Worm (Caenorhabditis elegans) whole organism, L1 larva: ENCODE data around the gene sri-33.
"Not testable (repeated sequence)": the region's sequence is repeated elsewhere in the genome, so short reads cannot be mapped to it uniquely, and the experiment has no call there.

Experiments
- C04F5.9 ChIP-seq: sonication (generic microtip); optimal IDR thresholded peaks from 2 replicates; lab custom pipeline; 2016; ENCODE audit warnings: missing genetic modification characterization, missing compliant biosample characterization
- Y116A8C.19 ChIP-seq: sonication (generic microtip); optimal IDR thresholded peaks from 2 replicates; lab custom pipeline; 2016; ENCODE audit warnings: missing compliant biosample characterization, missing genetic modification characterization, borderline replicate concordance
- blmp-1 ChIP-seq: fragments of 150-350 bp; optimal IDR thresholded peaks from 2 replicates; lab custom pipeline; 2014; ENCODE audit warnings: missing biosample characterization, missing genetic modification characterization
- ceh-63 ChIP-seq: fragments of 200-800 bp; sonication (Bioruptor generic); optimal IDR thresholded peaks from 2 replicates; lab custom pipeline; 2018; ENCODE audit warnings: mild to moderate bottlenecking, missing genetic modification characterization, missing compliant biosample characterization
- ceh-82 ChIP-seq, 3 experiments: fragments of 150-350 bp in 1 of 3; sonication (generic microtip) in 2 of 3; optimal IDR thresholded peaks; 2 replicates each; lab custom pipeline; 2014 to 2017; ENCODE audit warnings: missing biosample characterization in 3 of 3, missing genetic modification characterization in 3 of 3
- ceh-88 ChIP-seq: fragments of 200-800 bp; sonication (Bioruptor generic); IDR thresholded peaks from 2 replicates; pipeline ENCODE4 v1.3.6; 2022; ENCODE audit warnings: missing genetic modification characterization, missing compliant biosample characterization
- dsc-1 ChIP-seq: sonication (generic microtip); optimal IDR thresholded peaks from 2 replicates; lab custom pipeline; 2016; ENCODE audit warnings: mild to moderate bottlenecking, missing genetic modification characterization, missing compliant biosample characterization
- ets-5 ChIP-seq: fragments of 200-800 bp; sonication (Bioruptor generic); IDR thresholded peaks from 2 replicates; pipeline ENCODE4 v1.3.6; 2022; ENCODE audit warnings: missing genetic modification characterization, missing compliant biosample characterization
- fkh-10 ChIP-seq: sonication (generic microtip); optimal IDR thresholded peaks from 2 replicates; lab custom pipeline; 2017; ENCODE audit warnings: missing biosample characterization, missing genetic modification reagents, missing genetic modification characterization
- fkh-4 ChIP-seq: sonication (generic microtip); optimal IDR thresholded peaks from 2 replicates; lab custom pipeline; 2016; ENCODE audit warnings: missing compliant biosample characterization, missing genetic modification characterization, borderline replicate concordance
- hlh-4 ChIP-seq: sonication (generic microtip); optimal IDR thresholded peaks from 2 replicates; lab custom pipeline; 2016; ENCODE audit warnings: mild to moderate bottlenecking, missing genetic modification characterization, missing compliant biosample characterization
- hpl-2 ChIP-seq: fragments of 150-350 bp; optimal IDR thresholded peaks from 2 replicates; lab custom pipeline; 2014; ENCODE audit warnings: missing biosample characterization, missing genetic modification reagents, missing genetic modification characterization
- irx-1 ChIP-seq: sonication (generic microtip); optimal IDR thresholded peaks from 2 replicates; lab custom pipeline; 2016; ENCODE audit warnings: missing genetic modification characterization, missing compliant biosample characterization
- jun-1 ChIP-seq: fragments of 150-350 bp; optimal IDR thresholded peaks from 2 replicates; lab custom pipeline; 2014; ENCODE audit warnings: missing biosample characterization, missing genetic modification reagents, missing genetic modification characterization
- lir-3 ChIP-seq: sonication (generic microtip); optimal IDR thresholded peaks from 2 replicates; lab custom pipeline; 2016; ENCODE audit warnings: mild to moderate bottlenecking, missing genetic modification characterization, moderate library complexity, missing compliant biosample characterization; ENCODE audit not compliant: poor library complexity
- mdl-1 ChIP-seq, 2 experiments: fragments of 150-350 bp; optimal IDR thresholded peaks; 2 replicates each; lab custom pipeline; 2014 to 2017; ENCODE audit warnings: missing biosample characterization in 2 of 2, missing genetic modification characterization in 2 of 2, inconsistent platforms in 1 of 2
- mep-1 ChIP-seq: fragments of 150-350 bp; optimal IDR thresholded peaks from 2 replicates; lab custom pipeline; 2014; ENCODE audit warnings: missing biosample characterization, missing genetic modification characterization
- nhr-12 ChIP-seq: sonication (generic microtip); optimal IDR thresholded peaks from 2 replicates; lab custom pipeline; 2017; ENCODE audit warnings: missing biosample characterization, missing genetic modification characterization
- nhr-19 ChIP-seq: fragments of 200-800 bp; sonication (Bioruptor generic); conservative IDR thresholded peaks from 2 replicates; pipeline ENCODE4 v1.3.6; 2022; ENCODE audit warnings: missing genetic modification characterization, missing compliant biosample characterization
- nhr-237 ChIP-seq: fragments of 150-350 bp; optimal IDR thresholded peaks from 2 replicates; lab custom pipeline; 2014; ENCODE audit warnings: missing biosample characterization, missing genetic modification characterization
- pag-3 ChIP-seq: sonication (generic microtip); optimal IDR thresholded peaks from 2 replicates; lab custom pipeline; 2017; ENCODE audit warnings: missing genetic modification characterization, mild to moderate bottlenecking, missing compliant biosample characterization, antibody characterized with exemption, borderline replicate concordance; ENCODE audit not compliant: insufficient read depth
- snpc-4 ChIP-seq: fragments of 150-350 bp; optimal IDR thresholded peaks from 2 replicates; lab custom pipeline; 2014; ENCODE audit warnings: missing biosample characterization, missing genetic modification characterization
- sox-4 ChIP-seq: sonication (generic microtip); optimal IDR thresholded peaks from 2 replicates; lab custom pipeline; 2016; ENCODE audit warnings: missing genetic modification characterization, missing compliant biosample characterization
- sptf-1 ChIP-seq: fragments of 150-350 bp; optimal IDR thresholded peaks from 2 replicates; lab custom pipeline; 2014; ENCODE audit warnings: missing biosample characterization, missing genetic modification characterization
- unc-130 ChIP-seq: fragments of 150-350 bp; optimal IDR thresholded peaks from 2 replicates; lab custom pipeline; 2017; ENCODE audit warnings: missing biosample characterization, missing genetic modification characterization, inconsistent platforms
- unc-98 ChIP-seq: fragments of 200-800 bp; sonication (Bioruptor generic); IDR thresholded peaks from 2 replicates; pipeline ENCODE4 v1.3.6; 2022; ENCODE audit warnings: missing genetic modification characterization, missing compliant biosample characterization
- zag-1 ChIP-seq: fragments of 150-350 bp; optimal IDR thresholded peaks from 2 replicates; lab custom pipeline; 2014; ENCODE audit warnings: missing biosample characterization, missing genetic modification characterization
- zip-4 ChIP-seq: fragments of 200-800 bp; sonication (Bioruptor generic); optimal IDR thresholded peaks from 2 replicates; lab custom pipeline; 2018; ENCODE audit warnings: mild to moderate bottlenecking, missing genetic modification characterization, moderate library complexity, missing compliant biosample characterization

The sri-33 gene

DNA sequence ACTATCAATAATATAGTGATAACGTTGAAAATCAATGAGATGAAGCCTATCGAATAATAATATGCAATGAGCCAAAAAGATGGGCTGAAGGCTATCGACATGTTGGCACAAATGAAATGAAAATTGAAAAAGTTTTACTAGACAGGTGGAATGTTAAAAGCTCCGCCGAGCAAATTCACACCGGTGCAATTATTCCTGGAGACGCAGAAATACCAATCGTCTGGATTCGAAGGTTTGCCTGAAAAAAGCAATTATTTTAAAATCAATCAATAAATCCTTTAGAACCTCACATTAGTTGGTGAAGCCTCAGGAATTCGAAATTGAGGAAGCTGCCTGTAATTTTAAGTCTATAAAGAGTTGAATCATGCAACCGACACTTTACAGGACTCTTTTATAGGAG is 2.3 kb downstream of the sri-33 start, which contains the start of gene sri-32:
TSS of gene sri-32 (minus strand) at position 101 of the 400 bp plus-strand sequence.
- no peak for TF ChIP-seq nhr-19 (GFP tag; lab: Robert Waterston, UW)
- TF ChIP-seq blmp-1, result no peak
- TF ChIP-seq zip-4 (GFP tag; lab: Kevin White, UChicago), result no peak
- TF ChIP-seq ceh-82 (tag; optimal IDR thresholded peaks at IDR 0.05; lab: Kevin White, UChicago), result no peak
- no peak for TF ChIP-seq ceh-88 (GFP tag; lab: Robert Waterston, UW)
- TF ChIP-seq unc-98 (GFP tag; lab: Robert Waterston, UW), result no peak
- no peak for TF ChIP-seq nhr-237 (tag; lab: Kevin White, UChicago)

DNA sequence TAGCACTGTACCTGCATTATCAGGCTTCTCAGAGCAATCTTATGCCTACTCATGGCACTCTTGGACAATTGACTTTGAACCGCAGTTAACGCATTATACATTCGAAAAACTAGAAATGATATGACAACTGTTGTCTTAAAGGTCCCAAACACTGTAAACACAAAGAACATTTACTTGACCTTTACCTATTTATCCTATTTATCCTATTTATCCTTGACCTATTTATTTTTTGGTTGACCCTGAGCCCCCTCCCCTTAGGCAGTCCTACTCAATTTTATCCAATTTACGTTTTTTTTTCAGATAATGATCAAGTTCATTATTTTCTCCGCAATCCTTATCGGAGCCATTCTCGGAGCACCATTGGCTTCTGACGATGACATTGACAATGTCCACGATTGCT is 5.0 kb downstream of the sri-33 start, which contains the start of the genes T10D4.14 and T10D4.19:
TSS of gene T10D4.14 (minus strand) at position 101 of the 400 bp plus-strand sequence.
TSS of gene T10D4.19 (plus strand) at position 304 of the 400 bp plus-strand sequence.
- TF ChIP-seq zag-1, result no peak
- TF ChIP-seq mep-1, result no peak

- TF ChIP-seq nhr-12 (no peak), C04F5.9 (tag; lab: Kevin White, UChicago) (no peak), sox-4 (no peak), nhr-237 (tag; lab: Kevin White, UChicago) (no peak), jun-1 (no peak), pag-3 (tag; lab: Kevin White, UChicago) (no peak), Y116A8C.19 (no peak), hlh-4 (tag; lab: Kevin White, UChicago) (no peak)
Observed at ce11 chrII:3149521-3150190, 7.0 kb downstream of the sri-33 start, which contains the start of the genes T10D4.11 and T10D4.1. Gene T10D4.11, minus strand, starts transcription at chrII:3149621. Gene T10D4.1, plus strand, starts transcription at chrII:3150140.

DNA sequence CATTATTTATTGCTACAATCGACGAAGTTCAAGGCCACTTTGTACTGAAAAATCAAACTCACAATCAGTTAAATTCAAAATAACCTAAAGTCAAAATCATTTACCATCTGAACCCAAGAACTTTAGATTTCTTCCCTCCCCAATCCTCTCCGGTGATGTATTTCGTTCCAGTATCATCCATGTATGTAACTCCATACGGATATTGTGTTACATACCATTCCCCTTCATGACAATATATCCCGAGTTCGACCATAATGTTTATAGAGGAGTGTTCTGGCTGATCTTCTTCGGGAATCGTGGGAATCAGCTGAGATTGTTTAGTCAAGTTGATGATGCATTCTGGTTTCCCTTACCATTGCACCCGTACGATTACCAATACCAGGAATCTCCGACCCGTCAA is 8.2 kb downstream of the sri-33 start:
- TF ChIP-seq mdl-1 (tag; optimal IDR thresholded peaks at IDR 0.05; lab: Kevin White, UChicago), result no peak
- TF ChIP-seq unc-130, result no peak
- TF ChIP-seq hpl-2 (GFP tag; lab: Kevin White, UChicago), result no peak

DNA sequence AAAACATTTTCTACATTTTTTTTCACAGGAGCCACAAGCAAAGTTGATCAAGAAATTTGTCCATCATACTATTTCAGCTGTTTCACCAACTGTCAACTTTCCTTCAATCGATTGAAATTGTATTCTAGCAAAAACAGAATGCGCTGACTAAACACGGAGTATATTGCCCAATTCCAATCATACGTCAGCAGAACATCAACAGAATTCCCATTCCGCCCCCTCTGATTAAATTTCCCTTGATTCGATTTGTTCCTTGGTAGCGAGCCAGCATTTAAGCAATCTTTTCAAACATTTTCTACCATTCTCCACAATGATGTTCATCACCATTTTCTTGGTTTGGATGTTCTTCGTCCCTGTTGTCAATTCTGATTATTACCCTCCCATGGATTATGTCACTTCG is 10.8 kb downstream of the sri-33 start, which contains the start of gene T10D4.15:
TSS of gene T10D4.15 (plus strand) at position 301 of the 400 bp plus-strand sequence.
- TF ChIP-seq snpc-4 (tag; lab: Kevin White, UChicago), result no peak
- TF ChIP-seq mep-1, result no peak
- no peak for TF ChIP-seq lir-3 (tag; lab: Kevin White, UChicago)
- no peak for TF ChIP-seq nhr-19 (GFP tag; lab: Robert Waterston, UW)
- TF ChIP-seq ets-5 (GFP tag; lab: Robert Waterston, UW), result no peak
- TF ChIP-seq ceh-63 (GFP tag; lab: Kevin White, UChicago), result no peak
- TF ChIP-seq unc-98 (GFP tag; lab: Robert Waterston, UW), result no peak

DNA sequence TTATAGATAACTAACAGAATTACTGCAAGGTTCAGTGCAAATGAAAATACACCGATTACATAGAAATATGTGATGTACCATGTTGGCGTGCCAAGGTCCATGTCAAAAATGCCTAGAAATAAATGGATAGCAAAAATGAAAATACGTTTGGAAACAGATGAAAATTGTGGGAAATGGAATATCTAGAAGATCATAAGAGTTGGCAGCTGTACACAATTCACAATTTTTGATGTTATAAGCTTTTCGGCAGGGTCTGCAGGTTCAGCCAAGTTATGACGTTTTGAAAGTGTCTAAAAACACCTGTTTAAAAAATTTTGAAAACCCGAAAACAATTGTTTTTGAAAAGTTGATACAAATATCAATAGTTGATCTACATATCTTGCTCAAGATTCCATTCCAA is 12.1 kb downstream of the sri-33 start, which contains the start of gene sri-43:
TSS of gene sri-43 (minus strand) at position 101 of the 400 bp plus-strand sequence.
- TF ChIP-seq irx-1 (tag; lab: Kevin White, UChicago); fkh-10 (GFP tag; lab: Kevin White, UChicago); fkh-4 (tag; lab: Kevin White, UChicago): not testable (repeated sequence)

ce11 chrII:3142855-3143254 is 13.8 kb downstream of the sri-33 start, which contains the start of gene sri-42:
Gene sri-42, minus strand, starts transcription at chrII:3142955.
- not testable (repeated sequence) for TF ChIP-seq sptf-1 (tag; lab: Kevin White, UChicago); Y116A8C.19; dsc-1 (tag; lab: Kevin White, UChicago)
